Fruit fly (Drosophila melanogaster): ENCODE measurements around the gene Dd.

Gene Dd

dm6 chrX:21339476-21339931 is 15.7 kb upstream of the Dd start, which contains the start of the genes tty and fliI (continued):
- peak; percentile 92 for TF ChIP-seq CG3847 (GFP tag; IDR thresholded peaks at IDR 0.05)
- peak; percentile 89 for TF ChIP-seq Myb (GFP tag; optimal IDR thresholded peaks at IDR 0.05)
- peak; percentile 63 for TF ChIP-seq Ravus (GFP tag; IDR thresholded peaks at IDR 0.05)
- no peak for TF ChIP-seq CG12071 (GFP tag; optimal IDR thresholded peaks at IDR 0.05)
- TF ChIP-seq da (GFP tag; optimal IDR thresholded peaks at IDR 0.05): peak; percentile 18
- TF ChIP-seq CG31365 (tag; optimal IDR thresholded peaks at IDR 0.05): no peak
- TF ChIP-seq Eip74EF (GFP tag; optimal IDR thresholded peaks at IDR 0.05): peak in 1 of 2 experiments; percentile 51
- TF ChIP-seq nom (GFP tag; optimal IDR thresholded peaks at IDR 0.05): peak; percentile 98
- peak; percentile 42 for TF ChIP-seq cato (GFP tag; optimal IDR thresholded peaks at IDR 0.05; ENCODE audit: borderline replicate concordance)
- peak; percentile 11 for TF ChIP-seq CG6765 (GFP tag; optimal IDR thresholded peaks at IDR 0.05)
- peak; percentile 98 for TF ChIP-seq CG11696 (GFP tag; IDR thresholded peaks at IDR 0.05)
- TF ChIP-seq CG9609 (GFP tag; optimal IDR thresholded peaks at IDR 0.05): peak; percentile 84
- peak; percentile 70; the same call in 1 of the 2 replicates for TF ChIP-seq cas (GFP tag; IDR thresholded peaks at IDR 0.05)
- peak; percentile 91 for TF ChIP-seq ranshi (GFP tag; IDR thresholded peaks at IDR 0.05)
- 0 out of 3 replicates have a peak, but pooled peaks have one; percentile 28 for TF ChIP-seq z (GFP tag; IDR thresholded peaks at IDR 0.05)
- peak; percentile 85 for TF ChIP-seq H15 (GFP tag; IDR thresholded peaks at IDR 0.05)
- peak; percentile 77 for TF ChIP-seq Side (GFP tag; optimal IDR thresholded peaks at IDR 0.05)
- TF ChIP-seq CG12769 (tag; optimal IDR thresholded peaks at IDR 0.05): peak; percentile 86
- peak; percentile 22 for TF ChIP-seq Nf-YC (tag; optimal IDR thresholded peaks at IDR 0.05)
- TF ChIP-seq oc (tag; optimal IDR thresholded peaks at IDR 0.05): peak; percentile 66
- peak; percentile 95 for TF ChIP-seq ci (GFP tag; IDR thresholded peaks at IDR 0.05)
- TF ChIP-seq CG8924 (tag; optimal IDR thresholded peaks at IDR 0.05): peak; percentile 57
- TF ChIP-seq CG5180 (GFP tag; optimal IDR thresholded peaks at IDR 0.05): no peak
- TF ChIP-seq zen2 (GFP tag; IDR thresholded peaks at IDR 0.05; ENCODE audit: partially characterized antibody): no peak
- peak; percentile 78 for TF ChIP-seq Dek (tag; optimal IDR thresholded peaks at IDR 0.05)
- TF ChIP-seq lbe (GFP tag; optimal IDR thresholded peaks at IDR 0.05): peak; percentile 67
- peak; percentile 69 for TF ChIP-seq CG18011 (GFP tag; optimal IDR thresholded peaks at IDR 0.05)
- TF ChIP-seq onecut (GFP tag; IDR thresholded peaks at IDR 0.05): peak; percentile 43
- TF ChIP-seq ewg (GFP tag; optimal IDR thresholded peaks at IDR 0.05): peak; percentile 71
- TF ChIP-seq H2.0 (GFP tag; IDR thresholded peaks at IDR 0.05): peak; percentile 91
- peak; percentile 41 for TF ChIP-seq CG6813 (GFP tag; optimal IDR thresholded peaks at IDR 0.05)
- peak; percentile 87 for TF ChIP-seq E2f1 (GFP tag; IDR thresholded peaks at IDR 0.05)
- peak; percentile 35 for TF ChIP-seq slou (GFP tag; optimal IDR thresholded peaks at IDR 0.05)
- TF ChIP-seq CG31224 (GFP tag; IDR thresholded peaks at IDR 0.05): peak; percentile 86
- TF ChIP-seq h (optimal IDR thresholded peaks at IDR 0.05): no peak
- TF ChIP-seq pan (optimal IDR thresholded peaks at IDR 0.05): no peak
- TF ChIP-seq pan (GFP tag; optimal IDR thresholded peaks at IDR 0.05 in 1 of 2, IDR thresholded peaks at IDR 0.05 in 1 of 2): peak in 1 of 2 experiments; percentile 90
- TF ChIP-seq sim (GFP tag; IDR thresholded peaks at IDR 0.05): peak; percentile 59; the same call in 1 of the 2 replicates
- TF ChIP-seq CG1233 (GFP tag; optimal IDR thresholded peaks at IDR 0.05): peak; percentile 69
- no peak for TF ChIP-seq Lpt (GFP tag; optimal IDR thresholded peaks at IDR 0.05)
- peak; percentile 75 for TF ChIP-seq dm (GFP tag; optimal IDR thresholded peaks at IDR 0.05)
- peak; percentile 28 for TF ChIP-seq fd64A (GFP tag; optimal IDR thresholded peaks at IDR 0.05)
- peak; percentile 79 for TF ChIP-seq CG7839 (tag; optimal IDR thresholded peaks at IDR 0.05)
- TF ChIP-seq slp2 (GFP tag; optimal IDR thresholded peaks at IDR 0.05): peak; percentile 80
- peak; percentile 87 for TF ChIP-seq CG14667 (GFP tag; IDR thresholded peaks at IDR 0.05)
- peak; percentile 13 for TF ChIP-seq CG15696 (tag; optimal IDR thresholded peaks at IDR 0.05)
- peak; percentile 81 for TF ChIP-seq stc (GFP tag; IDR thresholded peaks at IDR 0.05)
- TF ChIP-seq eyg (GFP tag; optimal IDR thresholded peaks at IDR 0.05): peak; percentile 66
- TF ChIP-seq pum (GFP tag; optimal IDR thresholded peaks at IDR 0.05): peak; percentile 86
- peak; percentile 61 for TF ChIP-seq Fer1 (GFP tag; optimal IDR thresholded peaks at IDR 0.05)
- peak; percentile 92 for TF ChIP-seq Drgx (GFP tag; IDR thresholded peaks at IDR 0.05)

All from whole organism, embryonic.